Fruit fly (Drosophila melanogaster) whole organism, wandering third instar larva: Measurements from ENCODE around the gene mRpL2.

Experiments
- HLH106 ChIP-seq: fragments of 200-800 bp; optimal IDR thresholded peaks from 3 replicates; lab custom pipeline; 2019; ENCODE audit warnings: missing biosample characterization, mild to moderate bottlenecking, missing genetic modification characterization, moderate library complexity
- Hnf4 ChIP-seq: fragments of 200-800 bp; sonication (Bioruptor generic); optimal IDR thresholded peaks from 2 replicates; lab custom pipeline; 2016; ENCODE audit warnings: missing biosample characterization, mild to moderate bottlenecking, missing genetic modification characterization
- Hr78 ChIP-seq: fragments of >200 bp; optimal IDR thresholded peaks from 2 replicates; lab custom pipeline; 2017; ENCODE audit warnings: missing biosample characterization, missing genetic modification characterization
- Myc ChIP-seq: fragments of >200 bp; optimal IDR thresholded peaks from 2 replicates; lab custom pipeline; 2017
- brk ChIP-seq: fragments of 200-800 bp; sonication (Bioruptor generic); optimal IDR thresholded peaks from 2 replicates; lab custom pipeline; 2016; ENCODE audit warnings: missing biosample characterization, mild to moderate bottlenecking, missing genetic modification characterization
- dsf ChIP-seq: sonication (Bioruptor generic); optimal IDR thresholded peaks from 2 replicates; lab custom pipeline; 2016; ENCODE audit warnings: missing biosample characterization, missing genetic modification characterization, borderline replicate concordance
- ey ChIP-seq: fragments of 200-800 bp; sonication (Bioruptor generic); optimal IDR thresholded peaks from 2 replicates; lab custom pipeline; 2016; ENCODE audit warnings: missing biosample characterization, missing genetic modification characterization
- fru ChIP-seq: fragments of 200-800 bp; sonication (Bioruptor generic); optimal IDR thresholded peaks from 3 replicates; lab custom pipeline; 2016; ENCODE audit warnings: missing biosample characterization, mild to moderate bottlenecking, missing genetic modification characterization
- lola ChIP-seq: fragments of >200 bp; optimal IDR thresholded peaks from 2 replicates; lab custom pipeline; 2017; ENCODE audit warnings: missing biosample characterization, missing genetic modification characterization
- pan ChIP-seq: fragments of >200 bp; optimal IDR thresholded peaks from 2 replicates; lab custom pipeline; 2017
- psq ChIP-seq: fragments of 200-800 bp; sonication (Bioruptor generic); optimal IDR thresholded peaks from 3 replicates; lab custom pipeline; 2017; ENCODE audit warnings: missing biosample characterization, mild to moderate bottlenecking, missing genetic modification characterization, moderate library complexity
- tai ChIP-seq: sonication (Bioruptor generic); optimal IDR thresholded peaks from 2 replicates; lab custom pipeline; 2016; ENCODE audit warnings: missing biosample characterization, missing genetic modification characterization
- usp ChIP-seq: fragments of >200 bp; optimal IDR thresholded peaks from 2 replicates; lab custom pipeline; 2017; ENCODE audit warnings: missing biosample characterization, missing genetic modification characterization

- no peak for TF ChIP-seq dsf (GFP tag; lab: Kevin White, UChicago)
- TF ChIP-seq brk (GFP tag; lab: Kevin White, UChicago): no peak
- TF ChIP-seq Hr78 (GFP tag; lab: Kevin White, UChicago): no peak
- no peak for TF ChIP-seq lola (GFP tag; lab: Kevin White, UChicago)
- TF ChIP-seq Myc: peak; percentile 43
- TF ChIP-seq tai (GFP tag; lab: Kevin White, UChicago): no peak
- no peak for TF ChIP-seq Hnf4 (GFP tag; lab: Kevin White, UChicago)
- TF ChIP-seq pan (lab: Kevin White, UChicago): no peak
- TF ChIP-seq psq (GFP tag; lab: Kevin White, UChicago): peak; percentile 45
- no peak for TF ChIP-seq fru (GFP tag; lab: Kevin White, UChicago)
- TF ChIP-seq usp (GFP tag; lab: Kevin White, UChicago): no peak
- no peak for TF ChIP-seq HLH106 (tag; lab: Kevin White, UChicago)
- no peak for TF ChIP-seq ey (GFP tag; lab: Kevin White, UChicago)
Measured at dm6 chr3L:11123598-11124284, 3.1 kb downstream of the mRpL2 start.
